Fruit fly (Drosophila melanogaster) whole organism, embryonic: Measurements from ENCODE around the gene CG43678.
A peak's percentile ranks its signal among the peaks of the same experiment; 100 is the strongest.

Experiments used
- Aef1 ChIP-seq: fragments of 200-800 bp; sonication (Bioruptor generic); IDR thresholded peaks from 3 replicates; pipeline ENCODE4 v1.3.6; 2022; ENCODE audit warnings: missing biosample characterization, missing genetic modification characterization
- Atf3 ChIP-seq: fragments of 200-800 bp; sonication (Bioruptor generic); optimal IDR thresholded peaks from 3 replicates; lab custom pipeline; 2016; ENCODE audit warnings: missing biosample characterization, missing genetic modification characterization
- CG10959 ChIP-seq: fragments of 200-800 bp; sonication (Bioruptor generic); IDR thresholded peaks from 2 replicates; pipeline ENCODE4 v1.3.6; 2022; ENCODE audit warnings: missing biosample characterization, missing genetic modification characterization
- CG13775 ChIP-seq: fragments of 200-800 bp; sonication (Bioruptor generic); optimal IDR thresholded peaks from 3 replicates; lab custom pipeline; 2017; ENCODE audit warnings: missing biosample characterization, mild to moderate bottlenecking, missing genetic modification characterization
- CG14965 ChIP-seq: fragments of 200-800 bp; sonication (Bioruptor generic); optimal IDR thresholded peaks from 2 replicates; lab custom pipeline; 2016; ENCODE audit warnings: missing biosample characterization, missing genetic modification characterization, borderline replicate concordance
- CG17186 ChIP-seq: fragments of 200-800 bp; sonication (Bioruptor generic); optimal IDR thresholded peaks from 3 replicates; lab custom pipeline; 2017; ENCODE audit warnings: missing biosample characterization, missing genetic modification reagents, missing genetic modification characterization
- CG2889 ChIP-seq: fragments of 200-800 bp; sonication (Bioruptor generic); IDR thresholded peaks from 3 replicates; pipeline ENCODE4 v1.3.6; 2022; ENCODE audit warnings: missing biosample characterization, missing genetic modification characterization
- CG31224 ChIP-seq: fragments of 200-800 bp; sonication (Bioruptor generic); IDR thresholded peaks from 2 replicates; pipeline ENCODE4 v1.3.6; 2022; ENCODE audit warnings: missing biosample characterization, missing genetic modification characterization
- CG33557 ChIP-seq: fragments of 200-800 bp; sonication (Bioruptor generic); optimal IDR thresholded peaks from 2 replicates; lab custom pipeline; 2019; ENCODE audit warnings: missing biosample characterization, mild to moderate bottlenecking, missing genetic modification characterization, moderate library complexity
- CG3407 ChIP-seq: fragments of 200-800 bp; sonication (Bioruptor generic); optimal IDR thresholded peaks from 2 replicates; lab custom pipeline; 2018; ENCODE audit warnings: missing biosample characterization, mild to moderate bottlenecking, missing genetic modification characterization
- CG9437 ChIP-seq: fragments of 200-800 bp; sonication (Bioruptor generic); optimal IDR thresholded peaks from 2 replicates; lab custom pipeline; 2018; ENCODE audit warnings: missing biosample characterization, mild to moderate bottlenecking, missing genetic modification characterization
- CG9609 ChIP-seq: fragments of 200-800 bp; sonication (Bioruptor generic); optimal IDR thresholded peaks from 3 replicates; lab custom pipeline; 2016; ENCODE audit warnings: missing biosample characterization, missing genetic modification characterization
- CG9797 ChIP-seq: fragments of 200-800 bp; sonication (Bioruptor generic); optimal IDR thresholded peaks from 3 replicates; lab custom pipeline; 2018; ENCODE audit warnings: missing biosample characterization, mild to moderate bottlenecking, missing genetic modification characterization
- Dad ChIP-seq: fragments of 200-800 bp; sonication (Bioruptor generic); optimal IDR thresholded peaks from 3 replicates; lab custom pipeline; 2016; ENCODE audit warnings: missing biosample characterization, missing genetic modification characterization
- E2f2 ChIP-seq: fragments of 200-800 bp; sonication (Bioruptor generic); IDR thresholded peaks from 2 replicates; pipeline ENCODE4 v1.3.6; 2022; ENCODE audit warnings: missing biosample characterization, missing genetic modification characterization
- Eip74EF ChIP-seq, 2 experiments: fragments of 200-800 bp in 1 of 2; fragments of >200 bp in 1 of 2; sonication (Bioruptor generic) in 1 of 2; optimal IDR thresholded peaks; 2 replicates each; lab custom pipeline; 2017 to 2019; ENCODE audit warnings: missing biosample characterization in 2 of 2, missing genetic modification characterization in 2 of 2, mild to moderate bottlenecking in 1 of 2, moderate library complexity in 1 of 2
- Elba2 ChIP-seq: fragments of 200-800 bp; sonication (Bioruptor generic); optimal IDR thresholded peaks from 3 replicates; lab custom pipeline; 2016; ENCODE audit warnings: missing biosample characterization, missing genetic modification characterization
- Gsc ChIP-seq: fragments of 200-800 bp; sonication (Bioruptor generic); IDR thresholded peaks from 2 replicates; pipeline ENCODE4 v1.3.6; 2022; ENCODE audit warnings: missing biosample characterization, missing genetic modification characterization
- Hsf ChIP-seq: fragments of 200-800 bp; sonication (Bioruptor generic); optimal IDR thresholded peaks from 3 replicates; lab custom pipeline; 2016; ENCODE audit warnings: missing biosample characterization, missing genetic modification characterization
- Kr ChIP-seq: fragments of 200-800 bp; sonication (Bioruptor generic); optimal IDR thresholded peaks from 2 replicates; lab custom pipeline; 2017; ENCODE audit warnings: missing biosample characterization, mild to moderate bottlenecking, missing genetic modification characterization
- MTF-1 ChIP-seq: fragments of 200-800 bp; sonication (Bioruptor generic); optimal IDR thresholded peaks from 2 replicates; lab custom pipeline; 2018; ENCODE audit warnings: missing biosample characterization, mild to moderate bottlenecking, missing genetic modification characterization, borderline replicate concordance
- Mrtf ChIP-seq: fragments of 200-800 bp; sonication (Bioruptor generic); IDR thresholded peaks from 3 replicates; pipeline ENCODE4 v1.3.6; 2022; ENCODE audit warnings: missing biosample characterization, missing genetic modification characterization
- Rx ChIP-seq: fragments of 200-800 bp; sonication (Bioruptor generic); IDR thresholded peaks from 2 replicates; pipeline ENCODE4 v1.3.6; 2022; ENCODE audit warnings: missing biosample characterization, missing genetic modification characterization
- Sox102F ChIP-seq: fragments of 200-800 bp; sonication (Bioruptor generic); optimal IDR thresholded peaks from 2 replicates; lab custom pipeline; 2018; ENCODE audit warnings: missing biosample characterization, mild to moderate bottlenecking, missing genetic modification characterization, moderate library complexity
- Ssrp ChIP-seq: fragments of 200-800 bp; sonication (Bioruptor generic); optimal IDR thresholded peaks from 2 replicates; lab custom pipeline; 2018; ENCODE audit warnings: missing biosample characterization, mild to moderate bottlenecking, missing genetic modification characterization, moderate library complexity
- Stat92E ChIP-seq, 3 experiments: fragments of >200 bp in 2 of 3; fragments of 200-800 bp in 1 of 3; sonication (Bioruptor generic) in 1 of 3; optimal IDR thresholded peaks; 2 replicates each; lab custom pipeline; 2017 to 2019; ENCODE audit warnings: missing biosample characterization in 3 of 3, missing genetic modification characterization in 3 of 3, mild to moderate bottlenecking in 1 of 3, moderate library complexity in 1 of 3
- Xbp1 ChIP-seq: fragments of 200-800 bp; sonication (Bioruptor generic); optimal IDR thresholded peaks from 3 replicates; lab custom pipeline; 2016; ENCODE audit warnings: missing biosample characterization, mild to moderate bottlenecking, missing genetic modification characterization
- ara ChIP-seq: fragments of 200-800 bp; sonication (Bioruptor generic); IDR thresholded peaks from 2 replicates; pipeline ENCODE4 v1.3.6; 2022; ENCODE audit warnings: missing biosample characterization, missing genetic modification characterization
- ase ChIP-seq: fragments of 200-800 bp; sonication (Bioruptor generic); IDR thresholded peaks from 3 replicates; pipeline ENCODE4 v1.3.6; 2022; ENCODE audit warnings: missing biosample characterization, missing genetic modification characterization
- cad ChIP-seq: fragments of >200 bp; optimal IDR thresholded peaks from 2 replicates; lab custom pipeline; 2017; ENCODE audit warnings: missing biosample characterization, missing genetic modification characterization
- caup ChIP-seq: fragments of 200-800 bp; sonication (Bioruptor generic); optimal IDR thresholded peaks from 3 replicates; lab custom pipeline; 2017; ENCODE audit warnings: missing biosample characterization, mild to moderate bottlenecking, missing genetic modification characterization, moderate library complexity; ENCODE audit not compliant: severe bottlenecking
- emc ChIP-seq: fragments of 200-800 bp; sonication (Bioruptor generic); optimal IDR thresholded peaks from 2 replicates; lab custom pipeline; 2016; ENCODE audit warnings: missing biosample characterization, missing genetic modification characterization
- ems ChIP-seq: fragments of 200-800 bp; sonication (Bioruptor generic); optimal IDR thresholded peaks from 3 replicates; lab custom pipeline; 2016; ENCODE audit warnings: missing biosample characterization, missing genetic modification characterization
- gce ChIP-seq: fragments of 200-800 bp; sonication (Bioruptor generic); IDR thresholded peaks from 3 replicates; pipeline ENCODE4 v1.3.6; 2022; ENCODE audit warnings: missing biosample characterization, missing genetic modification characterization
- hbn ChIP-seq: fragments of 200-800 bp; sonication (Bioruptor generic); IDR thresholded peaks from 2 replicates; pipeline ENCODE4 v1.3.6; 2022; ENCODE audit warnings: missing biosample characterization, missing genetic modification characterization; ENCODE audit not compliant: partially characterized antibody
- kay ChIP-seq: fragments of 200-800 bp; sonication (Bioruptor generic); optimal IDR thresholded peaks from 2 replicates; lab custom pipeline; 2016; ENCODE audit warnings: missing biosample characterization, missing genetic modification characterization
- kni ChIP-seq: fragments of 200-800 bp; sonication (Bioruptor generic); optimal IDR thresholded peaks from 3 replicates; lab custom pipeline; 2017; ENCODE audit warnings: mild to moderate bottlenecking, missing biosample characterization, missing genetic modification reagents, missing genetic modification characterization
- pnt ChIP-seq: fragments of 200-800 bp; sonication (Bioruptor generic); optimal IDR thresholded peaks from 3 replicates; lab custom pipeline; 2016; ENCODE audit warnings: missing biosample characterization, missing genetic modification characterization
- pros ChIP-seq: fragments of 200-800 bp; sonication (Bioruptor generic); optimal IDR thresholded peaks from 3 replicates; lab custom pipeline; 2019; ENCODE audit warnings: missing biosample characterization, mild to moderate bottlenecking, missing genetic modification characterization, moderate library complexity
- psq ChIP-seq: fragments of 200-800 bp; sonication (Bioruptor generic); optimal IDR thresholded peaks from 2 replicates; lab custom pipeline; 2017; ENCODE audit warnings: missing biosample characterization, missing genetic modification characterization
- pzg ChIP-seq: fragments of 200-800 bp; sonication (Bioruptor generic); optimal IDR thresholded peaks from 3 replicates; lab custom pipeline; 2018; ENCODE audit warnings: missing biosample characterization, mild to moderate bottlenecking, missing genetic modification characterization, moderate library complexity
- ranshi ChIP-seq: fragments of 200-800 bp; sonication (Bioruptor generic); IDR thresholded peaks from 2 replicates; pipeline ENCODE4 v1.3.6; 2022; ENCODE audit warnings: missing biosample characterization, missing genetic modification characterization
- sisA ChIP-seq: fragments of 200-800 bp; sonication (Bioruptor generic); IDR thresholded peaks from 2 replicates; pipeline ENCODE4 v1.3.6; 2022; ENCODE audit warnings: missing biosample characterization, missing genetic modification characterization
- slbo ChIP-seq: fragments of 200-800 bp; sonication (Bioruptor generic); IDR thresholded peaks from 2 replicates; pipeline ENCODE4 v1.3.6; 2022; ENCODE audit warnings: missing biosample characterization, missing genetic modification characterization
- tgo ChIP-seq: fragments of 200-800 bp; sonication (Bioruptor generic); IDR thresholded peaks from 3 replicates; pipeline ENCODE4 v1.3.6; 2022; ENCODE audit warnings: missing biosample characterization, missing genetic modification characterization
- tup ChIP-seq: fragments of 200-800 bp; sonication (Bioruptor generic); optimal IDR thresholded peaks from 2 replicates; lab custom pipeline; 2016; ENCODE audit warnings: missing biosample characterization, mild to moderate bottlenecking, missing genetic modification characterization, moderate library complexity
- tx ChIP-seq: fragments of 200-800 bp; sonication (Bioruptor generic); optimal IDR thresholded peaks from 2 replicates; lab custom pipeline; 2016; ENCODE audit warnings: missing biosample characterization, missing genetic modification characterization
- unpg ChIP-seq: fragments of 200-800 bp; sonication (Bioruptor generic); optimal IDR thresholded peaks from 3 replicates; lab custom pipeline; 2018; ENCODE audit warnings: missing biosample characterization, mild to moderate bottlenecking, missing genetic modification characterization, moderate library complexity
- yki ChIP-seq: fragments of >200 bp; optimal IDR thresholded peaks from 3 replicates; lab custom pipeline; 2018

Gene CG43678

DNA sequence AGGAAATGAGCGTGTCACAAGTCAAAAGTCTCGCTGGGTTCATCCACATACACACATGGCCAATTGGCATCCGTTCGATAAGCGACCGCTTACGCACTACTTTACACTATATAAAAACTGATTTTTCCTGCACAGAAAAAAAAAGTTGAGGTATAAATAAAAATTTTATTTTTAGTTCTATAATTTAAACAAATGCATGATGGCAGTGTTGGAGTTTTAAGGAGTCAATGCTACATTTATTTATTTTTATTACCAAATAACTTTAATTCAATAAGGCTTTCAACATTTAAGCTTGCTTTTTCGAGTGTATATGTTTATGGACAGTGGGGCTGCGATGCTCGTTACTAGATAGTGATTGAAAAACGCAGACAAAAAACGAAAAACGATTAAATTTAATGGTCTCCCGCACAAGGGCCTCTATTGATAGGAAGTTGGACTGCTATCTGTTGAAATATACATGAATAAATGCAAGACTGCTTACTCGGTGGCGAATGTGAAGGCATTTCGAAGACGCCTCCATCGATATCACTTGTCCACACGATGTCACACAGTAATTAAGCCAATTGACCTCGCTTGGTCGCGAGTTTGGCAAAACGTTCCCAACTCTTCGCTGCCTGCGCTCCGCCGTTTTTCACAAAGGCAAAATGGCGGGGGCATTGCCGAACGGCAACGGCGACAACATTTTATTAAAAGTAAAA lies 37.5 kb downstream of the CG43678 start (continued):
- TF ChIP-seq ase (GFP tag; lab: Robert Waterston, UW) (peak; percentile 68; the same call in 1 of the 3 replicates), emc (GFP tag; lab: Kevin White, UChicago) (no peak), tup (no peak), Stat92E (GFP tag; optimal IDR thresholded peaks at IDR 0.05; lab: Kevin White, UChicago) (peak in 1 of 3 experiments; percentile 33), hbn (GFP tag; lab: Robert Waterston, UW) (no peak), MTF-1 (GFP tag; lab: Kevin White, UChicago) (peak; percentile 23), CG33557 (peak; percentile 78), kni (no peak), Xbp1 (GFP tag; lab: Kevin White, UChicago) (peak; percentile 77), pnt (GFP tag; lab: Kevin White, UChicago) (peak; percentile 38), Eip74EF (GFP tag; optimal IDR thresholded peaks at IDR 0.05; lab: Kevin White, UChicago) (peak in 1 of 2 experiments; percentile 78), kay (GFP tag; lab: Kevin White, UChicago) (peak; percentile 47), Rx (GFP tag; lab: Robert Waterston, UW) (0 out of 2 replicates have a peak, but pooled peaks have one; percentile 11), CG9797 (no peak), Aef1 (GFP tag; lab: Robert Waterston, UW) (peak; percentile 52), ranshi (GFP tag; lab: Robert Waterston, UW) (peak; percentile 80), sisA (GFP tag; lab: Robert Waterston, UW) (peak; percentile 80), gce (GFP tag; lab: Robert Waterston, UW) (peak; percentile 45; the same call in 1 of the 3 replicates), ara (GFP tag; lab: Robert Waterston, UW) (peak; percentile 68; the same call in 1 of the 2 replicates), E2f2 (0 out of 2 replicates have a peak, but pooled peaks have one; percentile 44), tx (GFP tag; lab: Kevin White, UChicago) (no peak), Dad (GFP tag; lab: Kevin White, UChicago) (no peak), unpg (GFP tag; lab: Kevin White, UChicago) (peak; percentile 92), CG2889 (GFP tag; lab: Robert Waterston, UW) (peak; percentile 24; the same call in 1 of the 3 replicates), CG31224 (GFP tag; lab: Robert Waterston, UW) (0 out of 2 replicates have a peak, but pooled peaks have one; percentile 25), Gsc (no peak), Sox102F (GFP tag; lab: Kevin White, UChicago) (peak; percentile 86), CG9609 (GFP tag; lab: Kevin White, UChicago) (peak; percentile 6), pros (GFP tag; lab: Kevin White, UChicago) (no peak), Kr (GFP tag; lab: Kevin White, UChicago) (no peak), CG17186 (GFP tag; lab: Kevin White, UChicago) (no peak), Ssrp (peak; percentile 80), Atf3 (no peak), pzg (GFP tag; lab: Kevin White, UChicago) (no peak), cad (GFP tag; lab: Kevin White, UChicago) (no peak), CG14965 (GFP tag; lab: Kevin White, UChicago) (no peak), CG3407 (GFP tag; lab: Kevin White, UChicago) (peak; percentile 62), Hsf (GFP tag; lab: Kevin White, UChicago) (peak; percentile 44), yki (lab: Kevin White, UChicago) (no peak), CG13775 (GFP tag; lab: Kevin White, UChicago) (peak; percentile 62), ems (peak; percentile 43), caup (GFP tag; lab: Kevin White, UChicago) (peak; percentile 35), Elba2 (GFP tag; lab: Kevin White, UChicago) (no peak), CG10959 (peak; percentile 80), slbo (GFP tag; lab: Robert Waterston, UW) (peak; percentile 76), CG9437 (GFP tag; lab: Kevin White, UChicago) (peak; percentile 69), tgo (GFP tag; lab: Robert Waterston, UW) (peak; percentile 82), psq (peak; percentile 39), Mrtf (GFP tag; lab: Robert Waterston, UW) (no peak)
